Fruit fly (Drosophila melanogaster) Kc167 (cell line): ENCODE measurements around the gene CG7694.

ENCODE experiments used
- Myc ChIP-seq: fragments of >200 bp; optimal IDR thresholded peaks from 2 replicates; lab custom pipeline; 2017; ENCODE audit warnings: missing external identifiers
- Sin3A ChIP-seq: fragments of >200 bp; optimal IDR thresholded peaks from 2 replicates; lab custom pipeline; 2018; ENCODE audit warnings: missing external identifiers
- h ChIP-seq: fragments of >200 bp; optimal IDR thresholded peaks from 3 replicates; lab custom pipeline; 2018; ENCODE audit warnings: missing external identifiers
- insv ChIP-seq: fragments of >200 bp; optimal IDR thresholded peaks from 3 replicates; lab custom pipeline; 2018; ENCODE audit warnings: missing external identifiers
- psq ChIP-seq: fragments of >200 bp; optimal IDR thresholded peaks from 2 replicates; lab custom pipeline; 2017; ENCODE audit warnings: missing external identifiers
- ttk ChIP-seq: sonication (Bioruptor generic); optimal IDR thresholded peaks from 2 replicates; lab custom pipeline; 2017; ENCODE audit warnings: missing external identifiers

- TF ChIP-seq psq (lab: Kevin White, UChicago) (no peak), insv (lab: Kevin White, UChicago) (no peak), Myc (lab: Kevin White, UChicago) (no peak), h (lab: Kevin White, UChicago) (no peak), Sin3A (lab: Kevin White, UChicago) (no peak), ttk (no peak)
Observed at dm6 chr3R:18573699-18574259, 888 bp downstream of the CG7694 start.
